Fruit fly (Drosophila melanogaster) whole organism, embryonic: Measurements from ENCODE around the gene Strip.

Source experiments
- Asciz ChIP-seq: fragments of 200-800 bp; sonication (Bioruptor generic); optimal IDR thresholded peaks from 2 replicates; lab custom pipeline; 2017; ENCODE audit warnings: missing biosample characterization, mild to moderate bottlenecking, missing genetic modification characterization, missing genetic modification reagents
- CG10979 ChIP-seq: fragments of 200-800 bp; sonication (Bioruptor generic); optimal IDR thresholded peaks from 2 replicates; lab custom pipeline; 2018; ENCODE audit warnings: missing biosample characterization, mild to moderate bottlenecking, missing genetic modification characterization, moderate library complexity
- CG11085 ChIP-seq: fragments of 200-800 bp; sonication (Bioruptor generic); IDR thresholded peaks from 2 replicates; pipeline ENCODE4 v1.3.6; 2022; ENCODE audit warnings: missing biosample characterization, missing genetic modification characterization
- CG11504 ChIP-seq: fragments of 200-800 bp; sonication (Bioruptor generic); optimal IDR thresholded peaks from 3 replicates; lab custom pipeline; 2019; ENCODE audit warnings: missing biosample characterization, mild to moderate bottlenecking, missing genetic modification characterization, moderate library complexity
- CG14050 ChIP-seq: fragments of 200-800 bp; sonication (Bioruptor generic); IDR thresholded peaks from 3 replicates; pipeline ENCODE4 v1.3.6; 2022; ENCODE audit warnings: missing biosample characterization, missing genetic modification characterization
- CG14441 ChIP-seq: fragments of 200-800 bp; sonication (Bioruptor generic); IDR thresholded peaks from 2 replicates; pipeline ENCODE4 v1.3.6; 2022; ENCODE audit warnings: missing biosample characterization, missing genetic modification characterization
- CG14710 ChIP-seq: fragments of 200-800 bp; sonication (Bioruptor generic); optimal IDR thresholded peaks from 3 replicates; lab custom pipeline; 2019; ENCODE audit warnings: missing biosample characterization, mild to moderate bottlenecking, missing genetic modification characterization, moderate library complexity
- CG14965 ChIP-seq: fragments of 200-800 bp; sonication (Bioruptor generic); optimal IDR thresholded peaks from 2 replicates; lab custom pipeline; 2016; ENCODE audit warnings: missing biosample characterization, missing genetic modification characterization, borderline replicate concordance
- CG15011 ChIP-seq: fragments of 200-800 bp; sonication (Bioruptor generic); optimal IDR thresholded peaks from 3 replicates; lab custom pipeline; 2018; ENCODE audit warnings: missing biosample characterization, mild to moderate bottlenecking, missing genetic modification characterization
- CG17361 ChIP-seq: fragments of 200-800 bp; sonication (Bioruptor generic); IDR thresholded peaks from 3 replicates; pipeline ENCODE4 v1.3.6; 2022; ENCODE audit warnings: missing biosample characterization, missing genetic modification characterization
- CG17829 ChIP-seq: fragments of 200-800 bp; optimal IDR thresholded peaks from 2 replicates; lab custom pipeline; 2019; ENCODE audit warnings: missing biosample characterization, mild to moderate bottlenecking, missing genetic modification characterization, moderate library complexity
- CG18599 ChIP-seq: fragments of 200-800 bp; sonication (Bioruptor generic); optimal IDR thresholded peaks from 3 replicates; lab custom pipeline; 2017; ENCODE audit warnings: missing biosample characterization, missing genetic modification characterization, mild to moderate bottlenecking, moderate library complexity, missing genetic modification reagents
- CG2199 ChIP-seq: fragments of 200-800 bp; sonication (Bioruptor generic); IDR thresholded peaks from 3 replicates; pipeline ENCODE4 v1.3.6; 2022; ENCODE audit warnings: missing biosample characterization, missing genetic modification characterization
- CG30431 ChIP-seq: fragments of 200-800 bp; sonication (Bioruptor generic); optimal IDR thresholded peaks from 2 replicates; lab custom pipeline; 2017; ENCODE audit warnings: missing biosample characterization, missing genetic modification characterization
- CG31441 ChIP-seq: fragments of 200-800 bp; sonication (Bioruptor generic); IDR thresholded peaks from 2 replicates; pipeline ENCODE4 v1.3.6; 2022; ENCODE audit warnings: missing biosample characterization, missing genetic modification characterization
- CG4360 ChIP-seq: fragments of 200-800 bp; sonication (Bioruptor generic); IDR thresholded peaks from 2 replicates; pipeline ENCODE4 v1.3.6; 2022; ENCODE audit warnings: missing biosample characterization, missing genetic modification characterization
- CG6175 ChIP-seq: fragments of 200-800 bp; sonication (Bioruptor generic); IDR thresholded peaks from 3 replicates; pipeline ENCODE4 v1.3.6; 2022; ENCODE audit warnings: missing biosample characterization, missing genetic modification characterization
- CG6254 ChIP-seq: fragments of 200-800 bp; sonication (Bioruptor generic); optimal IDR thresholded peaks from 3 replicates; lab custom pipeline; 2017; ENCODE audit warnings: mild to moderate bottlenecking, missing biosample characterization, missing genetic modification reagents, missing genetic modification characterization
- CoRest ChIP-seq: fragments of 200-800 bp; sonication (Bioruptor generic); optimal IDR thresholded peaks from 3 replicates; lab custom pipeline; 2018; ENCODE audit warnings: missing biosample characterization, mild to moderate bottlenecking, missing genetic modification characterization, moderate library complexity
- Dip2 ChIP-seq: fragments of 200-800 bp; sonication (Bioruptor generic); IDR thresholded peaks from 2 replicates; pipeline ENCODE4 v1.3.6; 2022; ENCODE audit warnings: missing biosample characterization, missing genetic modification characterization
- Dref ChIP-seq: fragments of 200-800 bp; sonication (Bioruptor generic); IDR thresholded peaks from 2 replicates; pipeline ENCODE4 v1.3.6; 2022; ENCODE audit warnings: missing biosample characterization, missing genetic modification characterization
- Ets97D ChIP-seq: fragments of 200-800 bp; sonication (Bioruptor generic); optimal IDR thresholded peaks from 3 replicates; lab custom pipeline; 2016; ENCODE audit warnings: missing biosample characterization, missing genetic modification characterization
- HLH54F ChIP-seq: fragments of 200-800 bp; sonication (Bioruptor generic); optimal IDR thresholded peaks from 3 replicates; lab custom pipeline; 2016; ENCODE audit warnings: missing biosample characterization, missing genetic modification characterization
- Hmx ChIP-seq: fragments of 200-800 bp; sonication (Bioruptor generic); optimal IDR thresholded peaks from 2 replicates; lab custom pipeline; 2016; ENCODE audit warnings: missing biosample characterization, missing genetic modification characterization
- Hsf ChIP-seq: fragments of 200-800 bp; sonication (Bioruptor generic); optimal IDR thresholded peaks from 3 replicates; lab custom pipeline; 2016; ENCODE audit warnings: missing biosample characterization, missing genetic modification characterization
- MBD-R2 ChIP-seq: fragments of 200-800 bp; sonication (Bioruptor generic); IDR thresholded peaks from 2 replicates; pipeline ENCODE4 v1.3.6; 2022; ENCODE audit warnings: missing biosample characterization, missing genetic modification characterization
- MESR4 ChIP-seq: fragments of 200-800 bp; sonication (Bioruptor generic); optimal IDR thresholded peaks from 2 replicates; lab custom pipeline; 2018; ENCODE audit warnings: missing biosample characterization, mild to moderate bottlenecking, missing genetic modification characterization, moderate library complexity
- Mes4 ChIP-seq: fragments of 200-800 bp; sonication (Bioruptor generic); optimal IDR thresholded peaks from 2 replicates; lab custom pipeline; 2016; ENCODE audit warnings: missing biosample characterization, missing genetic modification characterization
- Neu2 ChIP-seq: fragments of 200-800 bp; sonication (Bioruptor generic); optimal IDR thresholded peaks from 3 replicates; lab custom pipeline; 2016; ENCODE audit warnings: missing biosample characterization, missing genetic modification characterization, borderline replicate concordance
- Oaz ChIP-seq: fragments of 200-800 bp; sonication (Bioruptor generic); IDR thresholded peaks from 2 replicates; pipeline ENCODE4 v1.3.6; 2022; ENCODE audit warnings: missing biosample characterization, missing genetic modification characterization
- Spps ChIP-seq: fragments of 200-800 bp; sonication (Bioruptor generic); optimal IDR thresholded peaks from 2 replicates; lab custom pipeline; 2018; ENCODE audit warnings: missing biosample characterization, mild to moderate bottlenecking, missing genetic modification characterization
- Trl ChIP-seq, 3 experiments: fragments of >200 bp in 2 of 3; fragments of 200-800 bp in 1 of 3; sonication (Bioruptor generic) in 1 of 3; optimal IDR thresholded peaks; 2 replicates in 1 of 3; 3 replicates in 2 of 3; lab custom pipeline; 2016 to 2017; ENCODE audit warnings: missing biosample characterization in 1 of 3, missing genetic modification characterization in 1 of 3
- YL-1 ChIP-seq: fragments of 200-800 bp; sonication (Bioruptor generic); optimal IDR thresholded peaks from 3 replicates; lab custom pipeline; 2017; ENCODE audit warnings: missing biosample characterization, mild to moderate bottlenecking, missing genetic modification characterization
- abd-A ChIP-seq: fragments of 200-800 bp; sonication (Bioruptor generic); optimal IDR thresholded peaks from 3 replicates; lab custom pipeline; 2019; ENCODE audit warnings: missing biosample characterization, mild to moderate bottlenecking, missing genetic modification characterization, moderate library complexity
- btn ChIP-seq: fragments of 200-800 bp; sonication (Bioruptor generic); optimal IDR thresholded peaks from 2 replicates; lab custom pipeline; 2016; ENCODE audit warnings: missing biosample characterization, missing genetic modification characterization
- cato ChIP-seq: fragments of 200-800 bp; sonication (Bioruptor generic); optimal IDR thresholded peaks from 2 replicates; lab custom pipeline; 2016; ENCODE audit warnings: missing biosample characterization, missing genetic modification characterization, borderline replicate concordance
- corto ChIP-seq: fragments of 200-800 bp; sonication (Bioruptor generic); optimal IDR thresholded peaks from 2 replicates; lab custom pipeline; 2016; ENCODE audit warnings: missing biosample characterization, mild to moderate bottlenecking, missing genetic modification characterization, moderate library complexity
- crp ChIP-seq, 2 experiments: fragments of 200-800 bp; sonication (Bioruptor generic); optimal IDR thresholded peaks; 2 replicates in 1 of 2; 3 replicates in 1 of 2; lab custom pipeline; 2017; ENCODE audit warnings: missing biosample characterization in 2 of 2, missing genetic modification characterization in 2 of 2, mild to moderate bottlenecking in 1 of 2, moderate library complexity in 1 of 2
- danr ChIP-seq: fragments of 200-800 bp; sonication (Bioruptor generic); IDR thresholded peaks from 2 replicates; pipeline ENCODE4 v1.3.6; 2022; ENCODE audit warnings: missing biosample characterization, missing genetic modification characterization
- dimm ChIP-seq: fragments of 200-800 bp; sonication (Bioruptor generic); IDR thresholded peaks from 2 replicates; pipeline ENCODE4 v1.3.6; 2022; ENCODE audit warnings: missing biosample characterization, missing genetic modification characterization
- ftz-f1 ChIP-seq: fragments of 200-800 bp; sonication (Bioruptor generic); optimal IDR thresholded peaks from 2 replicates; lab custom pipeline; 2016; ENCODE audit warnings: missing biosample characterization, missing genetic modification characterization
- grn ChIP-seq: fragments of 200-800 bp; sonication (Bioruptor generic); optimal IDR thresholded peaks from 3 replicates; lab custom pipeline; 2017; ENCODE audit warnings: missing biosample characterization, missing genetic modification characterization
- ham ChIP-seq: fragments of 200-800 bp; sonication (Bioruptor generic); IDR thresholded peaks from 2 replicates; pipeline ENCODE4 v1.3.6; 2022; ENCODE audit warnings: missing biosample characterization, missing genetic modification characterization
- kah ChIP-seq: fragments of 200-800 bp; sonication (Bioruptor generic); optimal IDR thresholded peaks from 2 replicates; lab custom pipeline; 2018; ENCODE audit warnings: missing biosample characterization, mild to moderate bottlenecking, missing genetic modification characterization
- ken ChIP-seq: fragments of 200-800 bp; sonication (Bioruptor generic); IDR thresholded peaks from 3 replicates; pipeline ENCODE4 v1.3.6; 2022; ENCODE audit warnings: missing biosample characterization, missing genetic modification characterization
- nau ChIP-seq: fragments of 200-800 bp; sonication (Bioruptor generic); optimal IDR thresholded peaks from 3 replicates; lab custom pipeline; 2017; ENCODE audit warnings: missing biosample characterization, mild to moderate bottlenecking, missing genetic modification characterization, missing genetic modification reagents
- oc ChIP-seq: fragments of 200-800 bp; sonication (Bioruptor generic); optimal IDR thresholded peaks from 2 replicates; lab custom pipeline; 2018; ENCODE audit warnings: missing biosample characterization, mild to moderate bottlenecking, missing genetic modification characterization, moderate library complexity
- tll ChIP-seq, 2 experiments: fragments of 200-800 bp in 1 of 2; fragments of >200 bp in 1 of 2; sonication (Bioruptor generic) in 1 of 2; optimal IDR thresholded peaks; 2 replicates each; lab custom pipeline; 2017 to 2019; ENCODE audit warnings: missing biosample characterization in 2 of 2, missing genetic modification characterization in 2 of 2, mild to moderate bottlenecking in 1 of 2, moderate library complexity in 1 of 2
- unc-4 ChIP-seq: fragments of 200-800 bp; sonication (Bioruptor generic); IDR thresholded peaks from 2 replicates; pipeline ENCODE4 v1.3.6; 2022; ENCODE audit warnings: missing biosample characterization, missing genetic modification characterization; ENCODE audit not compliant: partially characterized antibody
- zfh1 ChIP-seq: fragments of 200-800 bp; sonication (Bioruptor generic); IDR thresholded peaks from 3 replicates; pipeline ENCODE4 v1.3.6; 2022; ENCODE audit warnings: missing biosample characterization, missing genetic modification characterization

Strip gene

dm6 chr3L:3319223-3319643, 9.4 kb downstream of the Strip start, which contains the start of the genes PIG-C, CG12016 and Dpm2 (continued):
- peak; percentile 48 for TF ChIP-seq ftz-f1 (GFP tag; lab: Kevin White, UChicago)
- TF ChIP-seq Hsf (GFP tag; lab: Kevin White, UChicago) = peak; percentile 86
- TF ChIP-seq Mes4 (GFP tag; lab: Kevin White, UChicago) = peak; percentile 41
- TF ChIP-seq grn (GFP tag; lab: Kevin White, UChicago) = no peak
- TF ChIP-seq abd-A (tag; lab: Kevin White, UChicago) = no peak
- peak; percentile 33 for TF ChIP-seq kah (GFP tag; lab: Kevin White, UChicago)
- peak; percentile 30 for TF ChIP-seq CG10979 (tag; lab: Kevin White, UChicago)
- peak; percentile 73 for TF ChIP-seq CG17829 (tag; lab: Kevin White, UChicago)
- TF ChIP-seq CG14050 (GFP tag; lab: Robert Waterston, UW) = 0 out of 3 replicates have a peak, but pooled peaks have one; percentile 28
- TF ChIP-seq Asciz = no peak
- peak; percentile 90 for TF ChIP-seq Dref (GFP tag; lab: Robert Waterston, UW)
- TF ChIP-seq danr (GFP tag; lab: Robert Waterston, UW) = no peak
- peak; percentile 79 for TF ChIP-seq CG17361 (GFP tag; lab: Robert Waterston, UW)
- no peak for TF ChIP-seq CG15011 (GFP tag; lab: Kevin White, UChicago)
- no peak for TF ChIP-seq Neu2
- TF ChIP-seq Dip2 = no peak
- no peak for TF ChIP-seq CG4360 (GFP tag; lab: Robert Waterston, UW)
- TF ChIP-seq corto = peak; percentile 50
- no peak for TF ChIP-seq oc
- TF ChIP-seq Hmx (GFP tag; lab: Kevin White, UChicago) = peak; percentile 19
- TF ChIP-seq Trl (optimal IDR thresholded peaks at IDR 0.05; lab: Kevin White, UChicago) = no peak
- peak; percentile 78 for TF ChIP-seq Trl (GFP tag; optimal IDR thresholded peaks at IDR 0.05; lab: Kevin White, UChicago)
- peak; percentile 88 for TF ChIP-seq CG14710 (tag; lab: Kevin White, UChicago)
- peak; percentile 89 for TF ChIP-seq MBD-R2
- peak; percentile 78 for TF ChIP-seq HLH54F
- TF ChIP-seq Ets97D (GFP tag; lab: Kevin White, UChicago) = peak; percentile 77
- peak; percentile 28 to 58 for TF ChIP-seq tll (GFP tag; optimal IDR thresholded peaks at IDR 0.05; lab: Kevin White, UChicago)
- no peak for TF ChIP-seq Spps (tag; lab: Kevin White, UChicago)
- TF ChIP-seq ken (GFP tag; lab: Robert Waterston, UW) = no peak
- TF ChIP-seq CG11085 (GFP tag; lab: Robert Waterston, UW) = peak; percentile 54
- peak; percentile 51; the same call in 1 of the 3 replicates for TF ChIP-seq zfh1
- no peak for TF ChIP-seq btn (GFP tag; lab: Kevin White, UChicago)
- peak; percentile 81 for TF ChIP-seq CoRest (tag; lab: Kevin White, UChicago)
- TF ChIP-seq CG18599 (GFP tag; lab: Kevin White, UChicago) = peak; percentile 64
- no peak for TF ChIP-seq CG14965 (GFP tag; lab: Kevin White, UChicago)
- peak; percentile 69; the same call in 1 of the 2 replicates for TF ChIP-seq CG31441
- peak; percentile 38 for TF ChIP-seq YL-1 (GFP tag; lab: Kevin White, UChicago)
- TF ChIP-seq CG30431 = peak; percentile 19
- no peak for TF ChIP-seq dimm (GFP tag; lab: Robert Waterston, UW)
- TF ChIP-seq CG2199 (GFP tag; lab: Robert Waterston, UW) = no peak
- TF ChIP-seq Oaz = peak; percentile 47; the same call in 1 of the 2 replicates
- TF ChIP-seq cato = peak; percentile 67
- peak in 1 of 2 experiments; percentile 5 for TF ChIP-seq crp (GFP tag; optimal IDR thresholded peaks at IDR 0.05; lab: Kevin White, UChicago)
- no peak for TF ChIP-seq CG6175 (GFP tag; lab: Robert Waterston, UW)
- TF ChIP-seq unc-4 = peak; percentile 98
- peak; percentile 50; the same call in 1 of the 2 replicates for TF ChIP-seq CG14441 (GFP tag; lab: Robert Waterston, UW)
- no peak for TF ChIP-seq MESR4 (GFP tag; lab: Kevin White, UChicago)
- TF ChIP-seq CG11504 (tag; lab: Kevin White, UChicago) = no peak
- TF ChIP-seq ham (GFP tag; lab: Robert Waterston, UW) = no peak
- TF ChIP-seq nau (GFP tag; lab: Kevin White, UChicago) = no peak
- TF ChIP-seq CG6254 (GFP tag; lab: Kevin White, UChicago) = no peak
